Worm (Caenorhabditis elegans): ENCODE data around the gene F28E10.1.

ce11 chrIV:4605608-4606007, 37.0 kb downstream of the F28E10.1 start, which contains the start of gene nspg-10:
- TF ChIP-seq daf-16 (GFP tag; optimal IDR thresholded peaks at IDR 0.05) (no peak), daf-16 (tag; optimal IDR thresholded peaks at IDR 0.05) (peak; percentile 37), unc-62 (GFP tag; optimal IDR thresholded peaks at IDR 0.05 in 1 of 2) (no peak), unc-62 (tag; optimal IDR thresholded peaks at IDR 0.05) (no peak), lin-13 (GFP tag; optimal IDR thresholded peaks at IDR 0.05) (no peak), dpl-1 (GFP tag; optimal IDR thresholded peaks at IDR 0.05) (no peak), unc-39 (tag; optimal IDR thresholded peaks at IDR 0.05) (no peak)
